Fruit fly (Drosophila melanogaster) whole organism, adult: ENCODE measurements around the gene CG4045.

Experiments used
- CG1620 ChIP-seq: fragments of 200-800 bp; sonication (Bioruptor generic); optimal IDR thresholded peaks from 2 replicates; lab custom pipeline; 2016; ENCODE audit warnings: missing biosample characterization, missing genetic modification characterization
- CG5204 ChIP-seq: fragments of 200-800 bp; sonication (Bioruptor generic); optimal IDR thresholded peaks from 2 replicates; lab custom pipeline; 2016; ENCODE audit warnings: missing biosample characterization, missing genetic modification characterization
- CG7045 ChIP-seq: fragments of 200-800 bp; sonication (Bioruptor generic); optimal IDR thresholded peaks from 2 replicates; lab custom pipeline; 2017; ENCODE audit warnings: missing biosample characterization, mild to moderate bottlenecking, missing genetic modification characterization
- CG7101 ChIP-seq: fragments of 200-800 bp; sonication (Bioruptor generic); optimal IDR thresholded peaks from 2 replicates; lab custom pipeline; 2018; ENCODE audit warnings: missing biosample characterization, mild to moderate bottlenecking, missing genetic modification characterization, moderate library complexity
- Crg-1 ChIP-seq: fragments of 200-800 bp; sonication (Bioruptor generic); optimal IDR thresholded peaks from 2 replicates; lab custom pipeline; 2016; ENCODE audit warnings: missing biosample characterization, missing genetic modification characterization
- Mnt ChIP-seq: fragments of 200-800 bp; sonication (Bioruptor generic); optimal IDR thresholded peaks from 2 replicates; lab custom pipeline; 2016; ENCODE audit warnings: missing biosample characterization, mild to moderate bottlenecking, missing genetic modification characterization
- bab1 ChIP-seq: fragments of 200-800 bp; sonication (Bioruptor generic); optimal IDR thresholded peaks from 3 replicates; lab custom pipeline; 2019; ENCODE audit warnings: missing biosample characterization, mild to moderate bottlenecking, missing genetic modification characterization, moderate library complexity
- kay ChIP-seq: fragments of 200-800 bp; sonication (Bioruptor generic); peaks from one replicate; lab custom pipeline; 2016; ENCODE audit warnings: missing biosample characterization, missing genetic modification characterization, borderline replicate concordance

- TF ChIP-seq CG1620 = peak; percentile 72
- TF ChIP-seq CG7045 (GFP tag; lab: Kevin White, UChicago) = no peak
- TF ChIP-seq Mnt (GFP tag; lab: Kevin White, UChicago) = peak; percentile 93
- peak; percentile 77 for TF ChIP-seq bab1
- peak; percentile 61 for TF ChIP-seq Crg-1 (GFP tag; lab: Kevin White, UChicago)
- no peak for TF ChIP-seq CG5204 (GFP tag; lab: Kevin White, UChicago)
- peak; percentile 65 for TF ChIP-seq kay (GFP tag; lab: Kevin White, UChicago)
- TF ChIP-seq CG7101 (tag; lab: Kevin White, UChicago) = peak; percentile 84
These were observed 47.6 kb upstream of the CG4045 start, which contains the start of gene ph-d for dm6 chrX:2123013-2123964.
